Worm (Caenorhabditis elegans) whole organism, young adult: ENCODE data around the gene gei-15.

Experiments used
- B0019.2 ChIP-seq: fragments of 200-800 bp; sonication (Bioruptor generic); conservative IDR thresholded peaks from 2 replicates; pipeline ENCODE4 v1.3.6; 2022; ENCODE audit warnings: missing genetic modification reagents, missing genetic modification characterization, missing compliant biosample characterization
- B0035.1 ChIP-seq: sonication (generic microtip); optimal IDR thresholded peaks from 2 replicates; lab custom pipeline; 2016; ENCODE audit warnings: missing genetic modification characterization, mild to moderate bottlenecking, missing compliant biosample characterization, missing genotype, missing genetic modification reagents
- F23B12.7 ChIP-seq: sonication (generic microtip); optimal IDR thresholded peaks from 2 replicates; lab custom pipeline; 2017; ENCODE audit warnings: missing genetic modification characterization, mild to moderate bottlenecking, missing compliant biosample characterization, antibody characterized with exemption, moderate library complexity; ENCODE audit not compliant: insufficient read depth
- F37B4.10 ChIP-seq: fragments of 200-800 bp; sonication (Bioruptor generic); IDR thresholded peaks from 2 replicates; pipeline ENCODE4 v1.3.6; 2022; ENCODE audit warnings: missing genetic modification characterization, missing compliant biosample characterization
- F39B2.1 ChIP-seq: fragments of 200-800 bp; sonication (Bioruptor generic); IDR thresholded peaks from 2 replicates; pipeline ENCODE4 v1.3.6; 2022; ENCODE audit warnings: missing genetic modification reagents, missing genetic modification characterization, missing compliant biosample characterization
- F49E8.2 ChIP-seq: sonication (generic microtip); optimal IDR thresholded peaks from 3 replicates; lab custom pipeline; 2017; ENCODE audit warnings: missing genetic modification characterization, mild to moderate bottlenecking, missing compliant biosample characterization, antibody characterized with exemption, moderate library complexity; ENCODE audit not compliant: insufficient read depth
- F57A8.1 ChIP-seq: fragments of 200-800 bp; sonication (Bioruptor generic); optimal IDR thresholded peaks from 2 replicates; lab custom pipeline; 2018; ENCODE audit warnings: mild to moderate bottlenecking, missing genetic modification characterization, moderate library complexity, missing compliant biosample characterization
- K12H6.12 ChIP-seq: fragments of 200-800 bp; sonication (Bioruptor generic); optimal IDR thresholded peaks from 2 replicates; lab custom pipeline; 2018; ENCODE audit warnings: mild to moderate bottlenecking, missing genetic modification characterization, missing compliant biosample characterization
- T07F8.4 ChIP-seq: sonication (generic microtip); optimal IDR thresholded peaks from 2 replicates; lab custom pipeline; 2016; ENCODE audit warnings: mild to moderate bottlenecking, missing genetic modification characterization, moderate library complexity, missing compliant biosample characterization
- Y53G8AR.9 ChIP-seq: fragments of 200-800 bp; sonication (Bioruptor generic); conservative IDR thresholded peaks from 2 replicates; pipeline ENCODE4 v1.3.6; 2022; ENCODE audit warnings: missing genetic modification reagents, missing genetic modification characterization, missing compliant biosample characterization
- ZK185.1 ChIP-seq: sonication (generic microtip); optimal IDR thresholded peaks from 2 replicates; lab custom pipeline; 2016; ENCODE audit warnings: mild to moderate bottlenecking, missing genetic modification characterization, missing compliant biosample characterization; ENCODE audit not compliant: poor library complexity, severe bottlenecking
- ama-1 ChIP-seq, 3 experiments: fragments of 150-350 bp in 1 of 3; sonication (generic microtip) in 2 of 3; optimal IDR thresholded peaks; 2 replicates each; lab custom pipeline; 2014 to 2018; ENCODE audit warnings: missing biosample characterization in 2 of 3, missing genetic modification characterization in 2 of 3, missing genetic modification reagents in 2 of 3
- atf-7 ChIP-seq: sonication (generic microtip); optimal IDR thresholded peaks from 2 replicates; lab custom pipeline; 2017; ENCODE audit warnings: mild to moderate bottlenecking, missing genetic modification characterization, missing compliant biosample characterization
- athp-1 ChIP-seq: sonication (generic microtip); optimal IDR thresholded peaks from 2 replicates; lab custom pipeline; 2017; ENCODE audit warnings: mild to moderate bottlenecking, missing genetic modification characterization, missing compliant biosample characterization
- attf-6 ChIP-seq: fragments of 200-800 bp; sonication (Bioruptor generic); IDR thresholded peaks from 2 replicates; pipeline ENCODE4 v1.3.6; 2022; ENCODE audit warnings: missing genetic modification reagents, missing genetic modification characterization, missing compliant biosample characterization
- ceh-27 ChIP-seq: fragments of 200-800 bp; sonication (Bioruptor generic); optimal IDR thresholded peaks from 2 replicates; lab custom pipeline; 2018; ENCODE audit warnings: mild to moderate bottlenecking, missing genetic modification characterization, moderate library complexity, missing compliant biosample characterization
- ceh-40 ChIP-seq: fragments of 200-800 bp; sonication (Bioruptor generic); IDR thresholded peaks from 2 replicates; pipeline ENCODE4 v1.3.6; 2022; ENCODE audit warnings: missing genetic modification characterization, missing compliant biosample characterization
- die-1 ChIP-seq: sonication (generic microtip); optimal IDR thresholded peaks from 2 replicates; lab custom pipeline; 2016; ENCODE audit warnings: missing genotype, mild to moderate bottlenecking, missing genetic modification characterization, missing compliant biosample characterization
- efl-1 ChIP-seq: fragments of 150-350 bp; optimal IDR thresholded peaks from 2 replicates; lab custom pipeline; 2014; ENCODE audit warnings: missing biosample characterization, missing genetic modification reagents, missing genetic modification characterization
- ekl-4 ChIP-seq: fragments of 200-800 bp; sonication (Bioruptor generic); IDR thresholded peaks from 2 replicates; pipeline ENCODE4 v1.3.6; 2022; ENCODE audit warnings: missing genetic modification reagents, missing genetic modification characterization, missing compliant biosample characterization
- ets-4 ChIP-seq: fragments of 200-800 bp; sonication (Bioruptor generic); optimal IDR thresholded peaks from 2 replicates; lab custom pipeline; 2018; ENCODE audit warnings: mild to moderate bottlenecking, missing genetic modification characterization, missing compliant biosample characterization
- hlh-26 ChIP-seq: fragments of 200-800 bp; sonication (Bioruptor generic); conservative IDR thresholded peaks from 2 replicates; pipeline ENCODE4 v1.3.6; 2022; ENCODE audit warnings: missing genetic modification reagents, missing genetic modification characterization, missing compliant biosample characterization
- hmg-20 ChIP-seq: fragments of 200-800 bp; sonication (Bioruptor generic); IDR thresholded peaks from 2 replicates; pipeline ENCODE4 v1.3.6; 2022; ENCODE audit warnings: missing genetic modification reagents, missing genetic modification characterization, missing compliant biosample characterization
- lin-26 ChIP-seq: fragments of 200-800 bp; sonication (Bioruptor generic); IDR thresholded peaks from 2 replicates; pipeline ENCODE4 v1.3.6; 2022; ENCODE audit warnings: missing genetic modification reagents, missing genetic modification characterization, missing compliant biosample characterization
- lir-1 ChIP-seq: fragments of 200-800 bp; sonication (Bioruptor generic); conservative IDR thresholded peaks from 2 replicates; pipeline ENCODE4 v1.3.6; 2022; ENCODE audit warnings: missing genetic modification reagents, missing genetic modification characterization, missing compliant biosample characterization
- madf-8 ChIP-seq: fragments of 200-800 bp; sonication (Bioruptor generic); conservative IDR thresholded peaks from 2 replicates; pipeline ENCODE4 v1.3.6; 2022; ENCODE audit warnings: missing genetic modification reagents, missing genetic modification characterization, missing compliant biosample characterization
- mel-28 ChIP-seq: sonication (generic microtip); optimal IDR thresholded peaks from 2 replicates; lab custom pipeline; 2016; ENCODE audit warnings: borderline replicate concordance, mild to moderate bottlenecking, missing genetic modification characterization, missing compliant biosample characterization
- mxl-1 ChIP-seq: sonication (generic microtip); optimal IDR thresholded peaks from 2 replicates; lab custom pipeline; 2016; ENCODE audit warnings: missing genetic modification characterization, missing compliant biosample characterization
- nfya-1 ChIP-seq: sonication (generic microtip); optimal IDR thresholded peaks from 2 replicates; lab custom pipeline; 2017; ENCODE audit warnings: antibody characterized with exemption, missing compliant biosample characterization, missing genetic modification characterization, borderline replicate concordance; ENCODE audit not compliant: insufficient read depth
- nfya-2 ChIP-seq: fragments of 200-800 bp; sonication (Bioruptor generic); IDR thresholded peaks from 2 replicates; pipeline ENCODE4 v1.3.6; 2022; ENCODE audit warnings: missing genetic modification reagents, missing genetic modification characterization, missing compliant biosample characterization
- nhr-120 ChIP-seq: fragments of 200-800 bp; sonication (Bioruptor generic); IDR thresholded peaks from 2 replicates; pipeline ENCODE4 v1.3.6; 2022; ENCODE audit warnings: missing genetic modification characterization, missing compliant biosample characterization
- nhr-90 ChIP-seq: sonication (generic microtip); optimal IDR thresholded peaks from 2 replicates; lab custom pipeline; 2016; ENCODE audit warnings: missing genotype, mild to moderate bottlenecking, missing genetic modification characterization, missing compliant biosample characterization
- pbrm-1 ChIP-seq: fragments of 200-800 bp; sonication (Bioruptor generic); IDR thresholded peaks from 2 replicates; pipeline ENCODE4 v1.3.6; 2022; ENCODE audit warnings: missing genetic modification reagents, missing genetic modification characterization, missing compliant biosample characterization
- pha-4 ChIP-seq: fragments of 150-350 bp; sonication (generic microtip); optimal IDR thresholded peaks from 2 replicates; lab custom pipeline; 2014; ENCODE audit warnings: missing biosample characterization, missing genetic modification reagents, missing genetic modification characterization
- rec-8 ChIP-seq, 2 experiments: sonication (generic microtip); optimal IDR thresholded peaks; 2 replicates each; lab custom pipeline; 2016; ENCODE audit warnings: mild to moderate bottlenecking in 2 of 2, missing genetic modification characterization in 2 of 2, missing genetic modification reagents in 2 of 2, missing genotype in 2 of 2, missing biosample characterization in 1 of 2, missing compliant biosample characterization in 1 of 2, moderate library complexity in 1 of 2
- snpc-3.4 ChIP-seq: sonication (generic microtip); optimal IDR thresholded peaks from 2 replicates; lab custom pipeline; 2017; ENCODE audit warnings: missing genetic modification characterization, mild to moderate bottlenecking, missing compliant biosample characterization, antibody characterized with exemption, moderate library complexity, missing genotype, missing genetic modification reagents
- sptf-2 ChIP-seq: fragments of 200-800 bp; sonication (Bioruptor generic); optimal IDR thresholded peaks from 2 replicates; lab custom pipeline; 2018; ENCODE audit warnings: mild to moderate bottlenecking, missing genetic modification characterization, missing compliant biosample characterization
- tbp1 ChIP-seq: fragments of 200-800 bp; sonication (Bioruptor generic); optimal IDR thresholded peaks from 2 replicates; lab custom pipeline; 2018; ENCODE audit warnings: mild to moderate bottlenecking, missing genetic modification characterization, missing compliant biosample characterization
- tlf-1 ChIP-seq: fragments of 200-800 bp; sonication (Bioruptor generic); optimal IDR thresholded peaks from 2 replicates; lab custom pipeline; 2018; ENCODE audit warnings: mild to moderate bottlenecking, missing genetic modification characterization, missing compliant biosample characterization
- unc-130 ChIP-seq: sonication (generic microtip); optimal IDR thresholded peaks from 2 replicates; lab custom pipeline; 2016; ENCODE audit warnings: missing genetic modification reagents, missing genetic modification characterization, missing compliant biosample characterization
- unc-62 ChIP-seq: fragments of 150-350 bp; optimal IDR thresholded peaks from 2 replicates; lab custom pipeline; 2014; ENCODE audit warnings: missing biosample characterization, missing genetic modification reagents, missing genetic modification characterization
- xnd-1 ChIP-seq: sonication (generic microtip); optimal IDR thresholded peaks from 2 replicates; lab custom pipeline; 2016; ENCODE audit warnings: missing genotype, missing genetic modification reagents, missing genetic modification characterization, missing compliant biosample characterization
- ztf-22 ChIP-seq: fragments of 200-800 bp; sonication (Bioruptor generic); optimal IDR thresholded peaks from 2 replicates; lab custom pipeline; 2018; ENCODE audit warnings: mild to moderate bottlenecking, missing genetic modification characterization, moderate library complexity, missing compliant biosample characterization

The gei-15 gene

ce11 chrX:6853318-6853717, 30.2 kb upstream of the gei-15 start, which contains the start of gene rig-3:
Gene rig-3, plus strand, starts transcription at chrX:6853618.
- TF ChIP-seq unc-130 (GFP tag; lab: Kevin White, UChicago) (no peak), unc-62 (GFP tag; lab: Kevin White, UChicago) (no peak), atf-7 (tag; lab: Kevin White, UChicago) (no peak), die-1 (tag; lab: Kevin White, UChicago) (no peak), nfya-1 (tag; lab: Kevin White, UChicago) (no peak), tbp1 (GFP tag; lab: Kevin White, UChicago) (no peak), mel-28 (tag; lab: Kevin White, UChicago) (no peak), ceh-27 (GFP tag; lab: Kevin White, UChicago) (no peak), ets-4 (GFP tag; lab: Kevin White, UChicago) (no peak), lin-26 (GFP tag; lab: Robert Waterston, UW) (no peak), F39B2.1 (GFP tag; lab: Robert Waterston, UW) (no peak), nhr-90 (tag; lab: Kevin White, UChicago) (no peak), xnd-1 (tag; lab: Kevin White, UChicago) (no peak)
- TF ChIP-seq, all 124 proteins: peak for 0

- TF ChIP-seq athp-1 (tag; lab: Kevin White, UChicago) (no peak), ets-4 (GFP tag; lab: Kevin White, UChicago) (no peak), atf-7 (tag; lab: Kevin White, UChicago) (no peak), efl-1 (GFP tag; lab: Kevin White, UChicago) (no peak), F37B4.10 (GFP tag; lab: Robert Waterston, UW) (no peak), F23B12.7 (tag; lab: Kevin White, UChicago) (no peak), B0035.1 (tag; lab: Kevin White, UChicago) (no peak), tlf-1 (GFP tag; lab: Kevin White, UChicago) (no peak), pha-4 (tag; lab: Kevin White, UChicago) (no peak), ZK185.1 (tag; lab: Kevin White, UChicago) (no peak), ekl-4 (GFP tag; lab: Robert Waterston, UW) (no peak)
These were observed 27.3 kb upstream of the gei-15 start for ce11 chrX:6850412-6850811.

ce11 chrX:6848596-6848995, 25.5 kb upstream of the gei-15 start:
- no peak for TF ChIP-seq hlh-26
- TF ChIP-seq B0019.2: no peak
- no peak for TF ChIP-seq F57A8.1 (GFP tag; lab: Kevin White, UChicago)
- no peak for TF ChIP-seq pbrm-1 (GFP tag; lab: Robert Waterston, UW)
- TF ChIP-seq nhr-120 (GFP tag; lab: Robert Waterston, UW): no peak
- TF ChIP-seq madf-8 (GFP tag; lab: Robert Waterston, UW): no peak
- no peak for TF ChIP-seq ama-1 (optimal IDR thresholded peaks at IDR 0.05; lab: Kevin White, UChicago)
- TF ChIP-seq ama-1 (GFP tag; optimal IDR thresholded peaks at IDR 0.05; lab: Kevin White, UChicago): no peak
- TF ChIP-seq sptf-2 (GFP tag; lab: Kevin White, UChicago): no peak
- no peak for TF ChIP-seq ztf-22 (GFP tag; lab: Kevin White, UChicago)
- no peak for TF ChIP-seq lir-1 (GFP tag; lab: Robert Waterston, UW)
- TF ChIP-seq Y53G8AR.9 (GFP tag; lab: Robert Waterston, UW): no peak

- no peak for TF ChIP-seq mxl-1 (tag; lab: Kevin White, UChicago)
- TF ChIP-seq F49E8.2 (tag; lab: Kevin White, UChicago): no peak
- TF ChIP-seq snpc-3.4 (tag; lab: Kevin White, UChicago): no peak
- no peak for TF ChIP-seq rec-8 (tag; optimal IDR thresholded peaks at IDR 0.05; lab: Kevin White, UChicago)
- no peak for TF ChIP-seq xnd-1 (tag; lab: Kevin White, UChicago)
- no peak for TF ChIP-seq ceh-40 (GFP tag; lab: Robert Waterston, UW)
- no peak for TF ChIP-seq K12H6.12 (tag; lab: Kevin White, UChicago)
- no peak for TF ChIP-seq nfya-2 (GFP tag; lab: Robert Waterston, UW)
- TF ChIP-seq attf-6: no peak
- no peak for TF ChIP-seq nhr-90 (tag; lab: Kevin White, UChicago)
- no peak for TF ChIP-seq hmg-20
- TF ChIP-seq T07F8.4 (tag; lab: Kevin White, UChicago): no peak
- no peak for TF ChIP-seq hlh-26
These were observed 22.9 kb upstream of the gei-15 start, which contains the start of gene C53B7.2 for ce11 chrX:6845934-6846333. Gene C53B7.2, plus strand, starts transcription at chrX:6846234.
